Fruit fly (Drosophila melanogaster): Measurements from ENCODE around the gene chp.

chp gene

DNA sequence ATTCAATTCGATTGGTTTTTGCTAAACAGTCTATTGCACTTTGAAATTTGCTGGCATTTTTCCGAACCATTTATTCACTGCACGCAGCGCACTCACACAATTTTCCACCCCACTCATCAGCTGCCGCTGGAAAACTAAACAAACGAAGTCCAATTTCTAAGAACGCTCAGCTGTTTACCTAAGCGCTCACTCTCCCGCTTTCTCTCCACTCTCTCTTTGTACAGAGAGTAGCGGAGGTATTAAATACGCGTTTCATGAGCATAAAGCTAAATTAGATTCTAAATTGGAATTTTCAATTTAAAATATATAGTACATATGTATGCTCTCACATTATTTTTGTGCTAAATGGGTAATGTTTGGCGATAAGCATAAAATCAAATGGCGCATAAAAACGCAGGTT, 41.6 kb downstream of the chp start, which contains the start of gene stops:
stops (minus strand) TSS at position 139 of the 400 bp plus-strand sequence.
- TF ChIP-seq CG12605 (GFP tag; IDR thresholded peaks at IDR 0.05): no peak
- no peak for TF ChIP-seq CG4496 (GFP tag; IDR thresholded peaks at IDR 0.05)
- peak; percentile 25; the same call in 1 of the 2 replicates for TF ChIP-seq Ets98B (GFP tag; IDR thresholded peaks at IDR 0.05)
- TF ChIP-seq CG15710 (tag; optimal IDR thresholded peaks at IDR 0.05): no peak
- no peak for TF ChIP-seq EcR (GFP tag; optimal IDR thresholded peaks at IDR 0.05)
- no peak for TF ChIP-seq CG34367 (tag; optimal IDR thresholded peaks at IDR 0.05)

dm6 chr3R:31168429-31168828, 42.1 kb downstream of the chp start:
- TF ChIP-seq rn (GFP tag; IDR thresholded peaks at IDR 0.05): no peak
- TF ChIP-seq CG13204 (GFP tag; optimal IDR thresholded peaks at IDR 0.05): no peak
- TF ChIP-seq CG10348 (GFP tag; IDR thresholded peaks at IDR 0.05): no peak
- no peak for TF ChIP-seq CG15710 (tag; optimal IDR thresholded peaks at IDR 0.05)
- no peak for TF ChIP-seq CG17806 (tag; optimal IDR thresholded peaks at IDR 0.05)
- no peak for TF ChIP-seq D1 (tag; optimal IDR thresholded peaks at IDR 0.05)
- no peak for TF ChIP-seq Ets98B (GFP tag; IDR thresholded peaks at IDR 0.05)
- TF ChIP-seq EcR (GFP tag; optimal IDR thresholded peaks at IDR 0.05): no peak
- no peak for TF ChIP-seq Snoo (tag; optimal IDR thresholded peaks at IDR 0.05)
- no peak for TF ChIP-seq CG14655 (GFP tag; optimal IDR thresholded peaks at IDR 0.05)
- TF ChIP-seq Pif1A (GFP tag; optimal IDR thresholded peaks at IDR 0.05): no peak
- TF ChIP-seq CG8159 (tag; optimal IDR thresholded peaks at IDR 0.05): no peak
- TF ChIP-seq fd96Ca (GFP tag; IDR thresholded peaks at IDR 0.05): no peak
- TF ChIP-seq Pif1B (GFP tag; optimal IDR thresholded peaks at IDR 0.05): no peak
